Worm (Caenorhabditis elegans) whole organism, L4 larva: ENCODE data around the gene fbxc-39.

Source experiments
- F26F4.8 ChIP-seq: fragments of 200-800 bp; sonication (Bioruptor generic); conservative IDR thresholded peaks from 2 replicates; pipeline ENCODE4 v1.3.6; 2022; ENCODE audit warnings: missing genetic modification characterization, missing compliant biosample characterization
- dmd-8 ChIP-seq: fragments of 200-800 bp; sonication (Bioruptor generic); IDR thresholded peaks from 2 replicates; pipeline ENCODE4 v1.3.6; 2022; ENCODE audit warnings: missing genetic modification characterization, missing compliant biosample characterization
- ztf-11 ChIP-seq: fragments of 150-350 bp; optimal IDR thresholded peaks from 2 replicates; lab custom pipeline; 2014; ENCODE audit warnings: missing biosample characterization, missing genetic modification characterization

DNA sequence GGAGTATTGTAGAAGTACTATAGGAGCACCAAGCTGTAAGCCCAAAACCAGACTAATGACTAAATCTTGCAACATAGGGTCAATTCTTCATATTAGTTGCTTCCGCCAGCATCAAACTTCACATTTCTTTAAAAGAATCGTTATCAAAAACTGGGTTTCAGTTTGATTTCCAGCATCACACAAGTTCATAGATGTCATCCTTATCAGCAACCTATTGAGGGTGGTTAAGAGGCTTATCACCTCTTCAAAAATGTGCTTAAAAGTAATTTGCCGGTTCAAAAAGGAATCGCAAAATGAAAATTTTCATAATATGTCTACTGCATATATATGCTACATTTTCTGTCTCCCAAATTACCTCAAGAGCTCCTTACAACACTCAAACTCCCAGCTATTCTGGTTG, 44.8 kb upstream of the fbxc-39 start, which contains the start of gene clec-43:
- no peak for TF ChIP-seq F26F4.8
- TF ChIP-seq ztf-11 (tag; lab: Kevin White, UChicago) = no peak
- TF ChIP-seq dmd-8 (GFP tag; lab: Robert Waterston, UW) = no peak
